Fruit fly (Drosophila melanogaster) whole organism, embryonic: ENCODE measurements around the gene Arp6.
A peak's percentile ranks its signal among the peaks of the same experiment; 100 is the strongest.

ENCODE experiments used
- Ada2b ChIP-seq: fragments of 200-800 bp; sonication (Bioruptor generic); IDR thresholded peaks from 2 replicates; pipeline ENCODE4 v1.3.6; 2022; ENCODE audit warnings: missing biosample characterization, missing genetic modification characterization
- B-H1 ChIP-seq: fragments of 200-800 bp; sonication (Bioruptor generic); IDR thresholded peaks from 3 replicates; pipeline ENCODE4 v1.3.6; 2022; ENCODE audit warnings: missing biosample characterization, missing genetic modification characterization
- BEAF-32 ChIP-seq: fragments of 200-800 bp; sonication (Bioruptor generic); optimal IDR thresholded peaks from 3 replicates; lab custom pipeline; 2017; ENCODE audit warnings: missing biosample characterization, missing genetic modification characterization, mild to moderate bottlenecking, moderate library complexity, missing genetic modification reagents
- CG10267 ChIP-seq: fragments of 200-800 bp; sonication (Bioruptor generic); optimal IDR thresholded peaks from 2 replicates; lab custom pipeline; 2018; ENCODE audit warnings: missing biosample characterization, mild to moderate bottlenecking, missing genetic modification characterization, moderate library complexity
- CG11398 ChIP-seq: fragments of 200-800 bp; sonication (Bioruptor generic); optimal IDR thresholded peaks from 2 replicates; lab custom pipeline; 2016; ENCODE audit warnings: missing biosample characterization, missing genetic modification characterization
- CG11560 ChIP-seq: fragments of 200-800 bp; sonication (Bioruptor generic); IDR thresholded peaks from 3 replicates; pipeline ENCODE4 v1.3.6; 2022; ENCODE audit warnings: missing biosample characterization, missing genetic modification characterization
- CG12769 ChIP-seq: fragments of 200-800 bp; sonication (Bioruptor generic); optimal IDR thresholded peaks from 2 replicates; lab custom pipeline; 2019; ENCODE audit warnings: missing biosample characterization, mild to moderate bottlenecking, missing genetic modification characterization, moderate library complexity
- CG15514 ChIP-seq: fragments of 200-800 bp; sonication (Bioruptor generic); optimal IDR thresholded peaks from 3 replicates; lab custom pipeline; 2017; ENCODE audit warnings: missing biosample characterization, missing genetic modification characterization, mild to moderate bottlenecking, moderate library complexity, missing genetic modification reagents
- CG2116 ChIP-seq: fragments of 200-800 bp; sonication (Bioruptor generic); optimal IDR thresholded peaks from 3 replicates; lab custom pipeline; 2018; ENCODE audit warnings: missing biosample characterization, mild to moderate bottlenecking, missing genetic modification characterization
- CG2120 ChIP-seq: fragments of 200-800 bp; sonication (Bioruptor generic); optimal IDR thresholded peaks from 3 replicates; lab custom pipeline; 2016; ENCODE audit warnings: missing biosample characterization, missing genetic modification characterization
- CG30020 ChIP-seq: fragments of 200-800 bp; optimal IDR thresholded peaks from 2 replicates; lab custom pipeline; 2019; ENCODE audit warnings: missing biosample characterization, mild to moderate bottlenecking, missing genetic modification characterization, moderate library complexity
- CG3163 ChIP-seq: fragments of 200-800 bp; sonication (Bioruptor generic); optimal IDR thresholded peaks from 3 replicates; lab custom pipeline; 2016; ENCODE audit warnings: missing biosample characterization, missing genetic modification characterization
- CG3847 ChIP-seq: fragments of 200-800 bp; sonication (Bioruptor generic); IDR thresholded peaks from 2 replicates; pipeline ENCODE4 v1.3.6; 2022; ENCODE audit warnings: missing biosample characterization, missing genetic modification characterization
- D19A ChIP-seq: fragments of 200-800 bp; optimal IDR thresholded peaks from 3 replicates; lab custom pipeline; 2019; ENCODE audit warnings: missing biosample characterization, mild to moderate bottlenecking, missing genetic modification characterization, moderate library complexity
- Dll ChIP-seq: fragments of 200-800 bp; sonication (Bioruptor generic); IDR thresholded peaks from 4 replicates; pipeline ENCODE4 v1.3.6; 2022; ENCODE audit warnings: missing biosample characterization, missing genetic modification characterization; ENCODE audit not compliant: partially characterized antibody
- HLH54F ChIP-seq: fragments of 200-800 bp; sonication (Bioruptor generic); optimal IDR thresholded peaks from 3 replicates; lab custom pipeline; 2016; ENCODE audit warnings: missing biosample characterization, missing genetic modification characterization
- HmgZ ChIP-seq: fragments of 200-800 bp; sonication (Bioruptor generic); optimal IDR thresholded peaks from 2 replicates; lab custom pipeline; 2018; ENCODE audit warnings: missing biosample characterization, mild to moderate bottlenecking, missing genetic modification characterization
- Hmr ChIP-seq: fragments of 200-800 bp; sonication (Bioruptor generic); optimal IDR thresholded peaks from 3 replicates; lab custom pipeline; 2017; ENCODE audit warnings: mild to moderate bottlenecking, missing biosample characterization, missing genetic modification reagents, missing genetic modification characterization
- Lhr ChIP-seq: fragments of 200-800 bp; sonication (Bioruptor generic); optimal IDR thresholded peaks from 3 replicates; lab custom pipeline; 2017; ENCODE audit warnings: mild to moderate bottlenecking, missing biosample characterization, missing genetic modification reagents, missing genetic modification characterization
- Max ChIP-seq: fragments of 200-800 bp; sonication (Bioruptor generic); optimal IDR thresholded peaks from 2 replicates; lab custom pipeline; 2016; ENCODE audit warnings: missing biosample characterization, mild to moderate bottlenecking, missing genetic modification characterization
- Myb ChIP-seq: fragments of 200-800 bp; sonication (Bioruptor generic); optimal IDR thresholded peaks from 2 replicates; lab custom pipeline; 2016; ENCODE audit warnings: missing biosample characterization, missing genetic modification characterization
- Poxn ChIP-seq: fragments of 200-800 bp; sonication (Bioruptor generic); IDR thresholded peaks from 2 replicates; pipeline ENCODE4 v1.3.6; 2022; ENCODE audit warnings: missing biosample characterization, missing genetic modification characterization
- amos ChIP-seq: fragments of 200-800 bp; sonication (Bioruptor generic); IDR thresholded peaks from 2 replicates; pipeline ENCODE4 v1.3.6; 2022; ENCODE audit warnings: missing biosample characterization, missing genetic modification characterization; ENCODE audit not compliant: partially characterized antibody
- croc ChIP-seq: fragments of 200-800 bp; sonication (Bioruptor generic); conservative IDR thresholded peaks from 3 replicates; pipeline ENCODE4 v1.3.6; 2022; ENCODE audit warnings: missing biosample characterization, missing genetic modification characterization
- dm ChIP-seq: fragments of 200-800 bp; sonication (Bioruptor generic); optimal IDR thresholded peaks from 3 replicates; lab custom pipeline; 2016; ENCODE audit warnings: missing biosample characterization, missing genetic modification characterization
- dpn ChIP-seq, 2 experiments: fragments of 200-800 bp; sonication (Bioruptor generic); optimal IDR thresholded peaks; 3 replicates each; lab custom pipeline; 2016; ENCODE audit warnings: missing biosample characterization in 2 of 2, missing genetic modification characterization in 2 of 2
- gro ChIP-seq: fragments of 200-800 bp; sonication (Bioruptor generic); optimal IDR thresholded peaks from 2 replicates; lab custom pipeline; 2016; ENCODE audit warnings: missing biosample characterization, missing genetic modification characterization
- insv ChIP-seq, 2 experiments: fragments of 200-800 bp; sonication (Bioruptor generic); optimal IDR thresholded peaks; 3 replicates each; lab custom pipeline; 2016 to 2018; ENCODE audit warnings: missing biosample characterization in 2 of 2, missing genetic modification characterization in 2 of 2
- mam ChIP-seq: fragments of 200-800 bp; sonication (Bioruptor generic); optimal IDR thresholded peaks from 3 replicates; lab custom pipeline; 2016; ENCODE audit warnings: missing biosample characterization, missing genetic modification characterization
- nerfin-2 ChIP-seq: fragments of 200-800 bp; sonication (Bioruptor generic); IDR thresholded peaks from 2 replicates; pipeline ENCODE4 v1.3.6; 2022; ENCODE audit warnings: missing biosample characterization, missing genetic modification characterization; ENCODE audit not compliant: partially characterized antibody
- otp ChIP-seq: fragments of 200-800 bp; sonication (Bioruptor generic); IDR thresholded peaks from 3 replicates; pipeline ENCODE4, ENCODE4 v1.3.6; 2022; ENCODE audit warnings: missing biosample characterization, missing genetic modification characterization
- pan ChIP-seq, 4 experiments: fragments of >200 bp in 3 of 4; fragments of 200-800 bp in 1 of 4; sonication (Bioruptor generic) in 1 of 4; optimal IDR thresholded peaks in 3 of 4; IDR thresholded peaks in 1 of 4; 2 replicates each; pipeline versions ENCODE4 v1.3.6 to Lab custom; 2017 to 2022; ENCODE audit warnings: missing biosample characterization in 2 of 4, missing genetic modification characterization in 2 of 4, mixed read lengths in 1 of 4
- schlank ChIP-seq: fragments of 200-800 bp; sonication (Bioruptor generic); optimal IDR thresholded peaks from 2 replicates; lab custom pipeline; 2018; ENCODE audit warnings: missing biosample characterization, mild to moderate bottlenecking, missing genetic modification characterization
- sob ChIP-seq: fragments of 200-800 bp; sonication (Bioruptor generic); IDR thresholded peaks from 2 replicates; pipeline ENCODE4 v1.3.6; 2022; ENCODE audit warnings: missing biosample characterization, missing genetic modification characterization
- ssp ChIP-seq: fragments of 200-800 bp; sonication (Bioruptor generic); IDR thresholded peaks from 2 replicates; pipeline ENCODE4 v1.3.6; 2022; ENCODE audit warnings: missing biosample characterization, missing genetic modification characterization
- tgo ChIP-seq: fragments of 200-800 bp; sonication (Bioruptor generic); IDR thresholded peaks from 3 replicates; pipeline ENCODE4 v1.3.6; 2022; ENCODE audit warnings: missing biosample characterization, missing genetic modification characterization
- tin ChIP-seq: fragments of 200-800 bp; sonication (Bioruptor generic); optimal IDR thresholded peaks from 3 replicates; lab custom pipeline; 2016; ENCODE audit warnings: missing biosample characterization, missing genetic modification characterization
- trem ChIP-seq: fragments of 200-800 bp; optimal IDR thresholded peaks from 3 replicates; lab custom pipeline; 2019; ENCODE audit warnings: missing biosample characterization, mild to moderate bottlenecking, missing genetic modification characterization, moderate library complexity
- vnd ChIP-seq: fragments of 200-800 bp; sonication (Bioruptor generic); IDR thresholded peaks from 3 replicates; pipeline ENCODE4 v1.3.6; 2022; ENCODE audit warnings: missing biosample characterization, missing genetic modification characterization; ENCODE audit not compliant: partially characterized antibody
- vvl ChIP-seq: fragments of 200-800 bp; sonication (Bioruptor generic); IDR thresholded peaks from 2 replicates; pipeline ENCODE4 v1.3.6; 2022; ENCODE audit warnings: missing biosample characterization, missing genetic modification characterization
- zen ChIP-seq: fragments of 200-800 bp; sonication (Bioruptor generic); optimal IDR thresholded peaks from 3 replicates; lab custom pipeline; 2018; ENCODE audit warnings: missing biosample characterization, mild to moderate bottlenecking, missing genetic modification characterization, moderate library complexity
- zen2 ChIP-seq: fragments of 200-800 bp; sonication (Bioruptor generic); IDR thresholded peaks from 3 replicates; pipeline ENCODE4 v1.3.6; 2022; ENCODE audit warnings: missing biosample characterization, missing genetic modification characterization; ENCODE audit not compliant: partially characterized antibody

Arp6 gene

DNA sequence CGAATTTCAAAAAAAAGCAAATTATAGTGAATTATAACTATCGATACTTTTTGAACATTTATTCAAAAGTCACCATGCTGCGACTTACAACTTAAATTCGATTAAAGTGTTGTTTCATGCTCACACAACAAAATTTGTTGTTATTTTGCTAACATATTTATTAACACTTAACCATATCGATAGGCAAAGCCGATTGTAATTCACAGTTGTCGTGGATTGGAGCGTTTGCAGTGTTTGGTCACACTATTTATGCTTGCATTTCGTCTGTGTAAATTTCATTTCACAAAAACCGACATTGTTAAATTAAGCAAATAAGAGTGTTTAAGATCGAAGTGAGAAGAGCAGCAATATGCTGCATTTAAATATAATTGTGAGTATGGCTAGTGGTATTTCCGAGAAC is 24.5 kb downstream of the Arp6 start, which contains the start of gene HUWE1 (continued):
- TF ChIP-seq HmgZ (tag; lab: Kevin White, UChicago) (peak; percentile 63), croc (no peak), Lhr (GFP tag; lab: Kevin White, UChicago) (no peak), nerfin-2 (GFP tag; lab: Robert Waterston, UW) (peak; percentile 57), insv (GFP tag; optimal IDR thresholded peaks at IDR 0.05; lab: Kevin White, UChicago) (no peak), CG15514 (GFP tag; lab: Kevin White, UChicago) (peak; percentile 70), BEAF-32 (GFP tag; lab: Kevin White, UChicago) (peak; percentile 90), CG2120 (GFP tag; lab: Kevin White, UChicago) (peak; percentile 63), schlank (no peak), HLH54F (GFP tag; lab: Kevin White, UChicago) (peak; percentile 34), CG11398 (GFP tag; lab: Kevin White, UChicago) (no peak), pan (optimal IDR thresholded peaks at IDR 0.05; lab: Kevin White, UChicago) (no peak), pan (GFP tag; optimal IDR thresholded peaks at IDR 0.05 in 1 of 2, IDR thresholded peaks at IDR 0.05 in 1 of 2) (no peak), Max (GFP tag; lab: Kevin White, UChicago) (peak; percentile 29), amos (peak; percentile 84), Poxn (GFP tag; lab: Robert Waterston, UW) (no peak), tgo (no peak), Dll (GFP tag; lab: Robert Waterston, UW) (peak; percentile 83), zen2 (peak; percentile 58; the same call in 2 of the 3 replicates), CG11560 (tag; lab: Robert Waterston, UW) (peak; percentile 49; the same call in 1 of the 3 replicates), otp (no peak), CG10267 (tag; lab: Kevin White, UChicago) (peak; percentile 94), dm (peak; percentile 63), dpn (GFP tag; optimal IDR thresholded peaks at IDR 0.05; lab: Kevin White, UChicago) (peak in 1 of 2 experiments; percentile 4), sob (GFP tag; lab: Robert Waterston, UW) (peak; percentile 45; the same call in 1 of the 2 replicates), CG30020 (tag; lab: Kevin White, UChicago) (peak; percentile 54), D19A (tag; lab: Kevin White, UChicago) (no peak), tin (GFP tag; lab: Kevin White, UChicago) (no peak), zen (tag; lab: Kevin White, UChicago) (peak; percentile 31), CG3847 (GFP tag; lab: Robert Waterston, UW) (peak; percentile 59), vvl (0 out of 2 replicates have a peak, but pooled peaks have one; percentile 5), vnd (GFP tag; lab: Robert Waterston, UW) (peak; percentile 67), Hmr (GFP tag; lab: Kevin White, UChicago) (no peak), mam (GFP tag; lab: Kevin White, UChicago) (peak; percentile 30), CG3163 (peak; percentile 33), trem (peak; percentile 57), gro (peak; percentile 28), CG2116 (GFP tag; lab: Kevin White, UChicago) (peak; percentile 85), ssp (GFP tag; lab: Robert Waterston, UW) (0 out of 2 replicates have a peak, but pooled peaks have one; percentile 18), Myb (GFP tag; lab: Kevin White, UChicago) (peak; percentile 61), Ada2b (no peak), CG12769 (tag; lab: Kevin White, UChicago) (no peak), B-H1 (no peak)
